In genomic region chr3R:28857287-28858024, dm6 we compare ENCODE assay signal across 4 fruit fly cellular contexts.
TF ChIP-seq lines count a peak whose summit lies in the region.

No protein-coding gene starts in this region.

- no peak for TF ChIP-seq CTCF in whole organism, embryonic (GFP tag; optimal IDR thresholded peaks at IDR 0.05; lab: Kevin White, UChicago)

TF ChIP-seq in whole organism, embryonic, 481 proteins besides CTCF, POLR2A, EP300 and RAD21 (continues in another document):
- TF ChIP-seq CG17829 (tag; optimal IDR thresholded peaks at IDR 0.05; lab: Kevin White, UChicago) (peak; percentile 52), CG12744 (GFP tag; optimal IDR thresholded peaks at IDR 0.05; lab: Kevin White, UChicago) (no peak), prd (optimal IDR thresholded peaks at IDR 0.05; lab: Kevin White, UChicago) (no peak), prd (GFP tag; IDR thresholded peaks at IDR 0.05; lab: Robert Waterston, UW) (peak; percentile 56; the same call in 1 of the 3 replicates), CG1233 (GFP tag; optimal IDR thresholded peaks at IDR 0.05; lab: Kevin White, UChicago) (peak; percentile 17), row (GFP tag; IDR thresholded peaks at IDR 0.05; lab: Robert Waterston, UW) (peak; percentile 69), onecut (GFP tag; IDR thresholded peaks at IDR 0.05; lab: Robert Waterston, UW) (0 out of 2 replicates have a peak, but pooled peaks have one; percentile 31), Gug (GFP tag; IDR thresholded peaks at IDR 0.05; lab: Robert Waterston, UW) (peak; percentile 20; the same call in 2 of the 4 replicates), fd96Cb (tag; optimal IDR thresholded peaks at IDR 0.05; lab: Kevin White, UChicago) (peak; percentile 29), PHDP (tag; optimal IDR thresholded peaks at IDR 0.05; lab: Kevin White, UChicago) (peak; percentile 42), caup (GFP tag; optimal IDR thresholded peaks at IDR 0.05; lab: Kevin White, UChicago; ENCODE audit: severe bottlenecking) (peak; percentile 14), org-1 (GFP tag; optimal IDR thresholded peaks at IDR 0.05; lab: Kevin White, UChicago) (peak; percentile 51), Ssrp (tag; optimal IDR thresholded peaks at IDR 0.05; lab: Kevin White, UChicago) (peak; percentile 42), CG18599 (GFP tag; optimal IDR thresholded peaks at IDR 0.05; lab: Kevin White, UChicago) (peak; percentile 18), Drgx (GFP tag; IDR thresholded peaks at IDR 0.05; lab: Robert Waterston, UW) (peak; percentile 56), CG7556 (GFP tag; optimal IDR thresholded peaks at IDR 0.05; lab: Kevin White, UChicago) (peak; percentile 1), CG12942 (GFP tag; optimal IDR thresholded peaks at IDR 0.05; lab: Kevin White, UChicago) (peak; percentile 26), Pdp1 (GFP tag; optimal IDR thresholded peaks at IDR 0.05; lab: Kevin White, UChicago) (peak in 1 of 2 experiments; percentile 94), croc (GFP tag; conservative IDR thresholded peaks at IDR 0.05; lab: Robert Waterston, UW) (no peak), Ravus (GFP tag; IDR thresholded peaks at IDR 0.05; lab: Robert Waterston, UW) (no peak), CG2129 (GFP tag; IDR thresholded peaks at IDR 0.05; lab: Robert Waterston, UW; ENCODE audit: partially characterized antibody) (no peak), pnt (GFP tag; optimal IDR thresholded peaks at IDR 0.05; lab: Kevin White, UChicago) (peak; percentile 35)

TF ChIP-seq in whole organism, prepupa, 60 proteins besides CTCF, POLR2A, EP300 and RAD21 (continues in another document):
- TF ChIP-seq Blimp-1 (GFP tag; optimal IDR thresholded peaks at IDR 0.05; lab: Kevin White, UChicago) (no peak), CG6808 (GFP tag; optimal IDR thresholded peaks at IDR 0.05; lab: Kevin White, UChicago) (peak; percentile 31), CG6276 (GFP tag; optimal IDR thresholded peaks at IDR 0.05; lab: Kevin White, UChicago) (peak; percentile 35), CG6854 (GFP tag; optimal IDR thresholded peaks at IDR 0.05; lab: Kevin White, UChicago) (no peak), CG11294 (GFP tag; IDR thresholded peaks at IDR 0.05; lab: Robert Waterston, UW) (0 out of 2 replicates have a peak, but pooled peaks have one; percentile 30), dsx (GFP tag; optimal IDR thresholded peaks at IDR 0.05; lab: Kevin White, UChicago; ENCODE audit: poor library complexity, severe bottlenecking) (peak; percentile 46), eg (GFP tag; IDR thresholded peaks at IDR 0.05; lab: Robert Waterston, UW) (peak; percentile 73; the same call in 2 of the 3 replicates), Sox15 (GFP tag; optimal IDR thresholded peaks at IDR 0.05; lab: Kevin White, UChicago) (no peak), Hr38 (GFP tag; optimal IDR thresholded peaks at IDR 0.05; lab: Kevin White, UChicago) (no peak), Met (GFP tag; optimal IDR thresholded peaks at IDR 0.05; lab: Kevin White, UChicago) (peak; percentile 23), fd59A (GFP tag; optimal IDR thresholded peaks at IDR 0.05; lab: Kevin White, UChicago) (peak; percentile 48), CG3919 (GFP tag; optimal IDR thresholded peaks at IDR 0.05; lab: Kevin White, UChicago) (peak; percentile 42), Hr4 (GFP tag; optimal IDR thresholded peaks at IDR 0.05; lab: Kevin White, UChicago) (peak; percentile 70), esn (GFP tag; optimal IDR thresholded peaks at IDR 0.05; lab: Kevin White, UChicago) (peak; percentile 39), Ets96B (tag; optimal IDR thresholded peaks at IDR 0.05; lab: Kevin White, UChicago) (peak; percentile 47), CG6792 (GFP tag; optimal IDR thresholded peaks at IDR 0.05; lab: Kevin White, UChicago) (peak; percentile 29), Smox (GFP tag; optimal IDR thresholded peaks at IDR 0.05; lab: Kevin White, UChicago) (no peak), Sox14 (GFP tag; optimal IDR thresholded peaks at IDR 0.05; lab: Kevin White, UChicago) (peak; percentile 29), salr (GFP tag; optimal IDR thresholded peaks at IDR 0.05; lab: Kevin White, UChicago) (peak; percentile 1 to 11), CG1621 (tag; optimal IDR thresholded peaks at IDR 0.05; lab: Kevin White, UChicago) (peak; percentile 60), CG8632 (GFP tag; optimal IDR thresholded peaks at IDR 0.05; lab: Kevin White, UChicago) (peak; percentile 3), CG8119 (GFP tag; IDR thresholded peaks at IDR 0.05; lab: Robert Waterston, UW) (peak; percentile 67; the same call in 2 of the 3 replicates)

TF ChIP-seq in whole organism, pupa, 21 proteins besides CTCF, POLR2A, EP300 and RAD21:
- TF ChIP-seq CG15710 (tag; optimal IDR thresholded peaks at IDR 0.05; lab: Kevin White, UChicago) (peak; percentile 50), CG32121 (GFP tag; IDR thresholded peaks at IDR 0.05; lab: Robert Waterston, UW) (peak; percentile 30; the same call in 1 of the 2 replicates), Pif1A (GFP tag; optimal IDR thresholded peaks at IDR 0.05; lab: Kevin White, UChicago) (peak; percentile 38), EcR (GFP tag; optimal IDR thresholded peaks at IDR 0.05; lab: Kevin White, UChicago) (no peak), CG13204 (GFP tag; optimal IDR thresholded peaks at IDR 0.05; lab: Kevin White, UChicago) (no peak), Ets98B (GFP tag; IDR thresholded peaks at IDR 0.05; lab: Robert Waterston, UW) (peak; percentile 70), D1 (tag; optimal IDR thresholded peaks at IDR 0.05; lab: Kevin White, UChicago) (no peak), CG8159 (tag; optimal IDR thresholded peaks at IDR 0.05; lab: Kevin White, UChicago) (peak; percentile 43), CG14655 (GFP tag; optimal IDR thresholded peaks at IDR 0.05; lab: Kevin White, UChicago) (peak; percentile 62), rn (GFP tag; IDR thresholded peaks at IDR 0.05; lab: Robert Waterston, UW) (no peak), fd96Ca (GFP tag; IDR thresholded peaks at IDR 0.05; lab: Robert Waterston, UW) (peak; percentile 86), Pif1B (GFP tag; optimal IDR thresholded peaks at IDR 0.05; lab: Kevin White, UChicago) (peak; percentile 22), CG17806 (tag; optimal IDR thresholded peaks at IDR 0.05; lab: Kevin White, UChicago) (peak; percentile 37), gl (tag; optimal IDR thresholded peaks at IDR 0.05; lab: Kevin White, UChicago) (no peak), CG8301 (tag; optimal IDR thresholded peaks at IDR 0.05; lab: Kevin White, UChicago) (peak; percentile 68), CG4496 (GFP tag; IDR thresholded peaks at IDR 0.05; lab: Robert Waterston, UW) (peak; percentile 68; the same call in 2 of the 3 replicates), CG10348 (GFP tag; IDR thresholded peaks at IDR 0.05; lab: Robert Waterston, UW) (no peak), CG12605 (GFP tag; IDR thresholded peaks at IDR 0.05; lab: Robert Waterston, UW) (peak; percentile 16; the same call in 1 of the 2 replicates), Snoo (tag; optimal IDR thresholded peaks at IDR 0.05; lab: Kevin White, UChicago) (no peak), CG9948 (tag; optimal IDR thresholded peaks at IDR 0.05; lab: Kevin White, UChicago) (peak; percentile 17), CG34367 (tag; optimal IDR thresholded peaks at IDR 0.05; lab: Kevin White, UChicago) (peak; percentile 48)
TF ChIP-seq in whole organism, pupa: peak in this region for 14.

TF ChIP-seq in whole organism, wandering third instar larva, 38 proteins besides CTCF, POLR2A, EP300 and RAD21:
- peak; percentile 7 for TF ChIP-seq rgr (GFP tag; optimal IDR thresholded peaks at IDR 0.05; lab: Kevin White, UChicago)
- peak; percentile 25 for TF ChIP-seq fru (GFP tag; optimal IDR thresholded peaks at IDR 0.05; lab: Kevin White, UChicago)
- TF ChIP-seq Myc (optimal IDR thresholded peaks at IDR 0.05; lab: Kevin White, UChicago), result no peak
- no peak for TF ChIP-seq brk (GFP tag; optimal IDR thresholded peaks at IDR 0.05; lab: Kevin White, UChicago)
- no peak for TF ChIP-seq Mio (GFP tag; optimal IDR thresholded peaks at IDR 0.05; lab: Kevin White, UChicago)
- TF ChIP-seq HLH106 (tag; optimal IDR thresholded peaks at IDR 0.05; lab: Kevin White, UChicago), result peak; percentile 8
- TF ChIP-seq foxo (GFP tag; optimal IDR thresholded peaks at IDR 0.05; lab: Kevin White, UChicago), result peak in 1 of 2 experiments; percentile 31
- no peak for TF ChIP-seq Abd-B (GFP tag; optimal IDR thresholded peaks at IDR 0.05; lab: Kevin White, UChicago)
- peak; percentile 0 for TF ChIP-seq h (GFP tag; optimal IDR thresholded peaks at IDR 0.05; lab: Kevin White, UChicago)
- no peak for TF ChIP-seq Sp1 (GFP tag; optimal IDR thresholded peaks at IDR 0.05; lab: Kevin White, UChicago)
- peak; percentile 10 for TF ChIP-seq br (GFP tag; optimal IDR thresholded peaks at IDR 0.05; lab: Kevin White, UChicago)
- TF ChIP-seq Hnf4 (GFP tag; optimal IDR thresholded peaks at IDR 0.05; lab: Kevin White, UChicago), result peak; percentile 4

Comparison
In these comparisons a context has a peak if more than half of its experiments do, and no peak if none do; other contexts are left out.
1. Of the 7 proteins assayed by ChIP-seq in both whole organism, embryonic and whole organism, prepupa: peak only in whole organism, embryonic: Blimp-1 and Sox102F; only in whole organism, prepupa: CG16779 and Hr39; in both: Gug; in neither: 2.